Worm (Caenorhabditis elegans): Measurements from ENCODE around the gene frpr-7.
"Not testable (repeated sequence)": the region's sequence is repeated elsewhere in the genome, so short reads cannot be mapped to it uniquely, and the experiment has no call there.

The frpr-7 gene

ce11 chrX:17598712-17599111 lies 19.0 kb upstream of the frpr-7 start:
- TF ChIP-seq elt-2 (tag; optimal IDR thresholded peaks at IDR 0.05) (peak; percentile 18), unc-86 (tag; optimal IDR thresholded peaks at IDR 0.05) (no peak), alr-1 (tag; optimal IDR thresholded peaks at IDR 0.05; ENCODE audit: borderline replicate concordance) (no peak), aly-2 (tag; optimal IDR thresholded peaks at IDR 0.05) (no peak), isw-1 (GFP tag; IDR thresholded peaks at IDR 0.05) (no peak), irx-1 (tag; optimal IDR thresholded peaks at IDR 0.05) (no peak), zip-4 (GFP tag; optimal IDR thresholded peaks at IDR 0.05) (no peak), mdl-1 (tag; optimal IDR thresholded peaks at IDR 0.05) (peak in 1 of 2 experiments; percentile 4), rnt-1 (tag; optimal IDR thresholded peaks at IDR 0.05) (no peak), lsy-2 (tag; optimal IDR thresholded peaks at IDR 0.05) (no peak)

- not testable (repeated sequence) for TF ChIP-seq lin-39, lin-15B, egl-13 (tag; optimal IDR thresholded peaks at IDR 0.05)
Observed at ce11 chrX:17579011-17579410, 668 bp downstream of the frpr-7 start, which contains the start of gene F39B3.3. TSS of gene F39B3.3 (minus strand) at chrX:17579111.

- TF ChIP-seq lin-14 (GFP tag; optimal IDR thresholded peaks at IDR 0.05) (no peak), lin-39 (tag; optimal IDR thresholded peaks at IDR 0.05) (no peak), nhr-11 (tag; optimal IDR thresholded peaks at IDR 0.05) (no peak), swsn-7 (tag; optimal IDR thresholded peaks at IDR 0.05) (no peak), ets-5 (GFP tag; IDR thresholded peaks at IDR 0.05) (no peak), xbp-1 (tag; optimal IDR thresholded peaks at IDR 0.05) (no peak), nhr-19 (GFP tag; conservative IDR thresholded peaks at IDR 0.05) (no peak), nhr-84 (tag; optimal IDR thresholded peaks at IDR 0.05) (no peak), nhr-76 (tag; optimal IDR thresholded peaks at IDR 0.05) (no peak), lsy-2 (tag; optimal IDR thresholded peaks at IDR 0.05) (no peak), rnt-1 (tag; optimal IDR thresholded peaks at IDR 0.05) (no peak), blmp-1 (tag; optimal IDR thresholded peaks at IDR 0.05) (no peak)
Observed at ce11 chrX:17567378-17567777, 12.3 kb downstream of the frpr-7 start, which contains the start of gene F39B3.7. TSS of gene F39B3.7 (minus strand) at chrX:17567478.

DNA sequence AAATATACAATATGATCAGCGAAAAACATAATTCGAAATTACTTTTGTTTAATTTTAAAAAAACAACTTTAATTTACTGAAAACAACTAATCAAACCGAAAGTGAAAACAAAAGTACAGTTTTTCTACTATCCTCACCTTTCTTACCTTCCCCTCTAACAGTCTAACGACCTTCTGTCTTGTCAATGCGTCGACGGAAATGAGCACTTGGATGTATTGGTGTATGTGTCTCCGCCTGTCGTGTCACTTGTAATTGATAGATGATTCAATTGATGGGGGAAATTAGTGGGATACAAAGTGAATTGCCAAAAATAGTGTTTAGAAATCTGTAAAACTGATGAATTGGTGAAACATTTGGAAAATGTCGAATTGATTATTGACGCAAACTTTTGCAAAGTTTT lies 16.3 kb downstream of the frpr-7 start, which contains the start of gene F31A3.5:
Gene F31A3.5 (minus strand): TSS at position 200 of the 400 bp plus-strand sequence.
- TF ChIP-seq unc-86 (tag; optimal IDR thresholded peaks at IDR 0.05) (no peak), irx-1 (tag; optimal IDR thresholded peaks at IDR 0.05) (no peak), lin-14 (GFP tag; optimal IDR thresholded peaks at IDR 0.05) (no peak), rnt-1 (tag; optimal IDR thresholded peaks at IDR 0.05) (no peak), nhr-237 (tag; optimal IDR thresholded peaks at IDR 0.05) (no peak), egl-27 (tag; optimal IDR thresholded peaks at IDR 0.05) (no peak), fos-1 (tag; optimal IDR thresholded peaks at IDR 0.05) (no peak), ceh-63 (GFP tag; optimal IDR thresholded peaks at IDR 0.05) (no peak), lin-35 (GFP tag; optimal IDR thresholded peaks at IDR 0.05) (no peak), ceh-90 (tag; optimal IDR thresholded peaks at IDR 0.05) (no peak), swsn-7 (tag; optimal IDR thresholded peaks at IDR 0.05) (no peak), nhr-20 (tag; optimal IDR thresholded peaks at IDR 0.05) (no peak), sox-4 (tag; optimal IDR thresholded peaks at IDR 0.05) (no peak), zip-4 (GFP tag; optimal IDR thresholded peaks at IDR 0.05) (no peak), ceh-88 (GFP tag; IDR thresholded peaks at IDR 0.05) (no peak), elt-2 (tag; optimal IDR thresholded peaks at IDR 0.05) (no peak), F16B12.6 (tag; optimal IDR thresholded peaks at IDR 0.05) (no peak), grh-1 (GFP tag; IDR thresholded peaks at IDR 0.05) (no peak), sptf-1 (tag; optimal IDR thresholded peaks at IDR 0.05) (no peak), nhr-12 (tag; optimal IDR thresholded peaks at IDR 0.05) (no peak)

- TF ChIP-seq pag-3 (tag; optimal IDR thresholded peaks at IDR 0.05; ENCODE audit: borderline replicate concordance, insufficient read depth) (no peak), C34B4.2 (tag; optimal IDR thresholded peaks at IDR 0.05) (no peak), unc-30 (tag; optimal IDR thresholded peaks at IDR 0.05) (no peak), lin-13 (GFP tag; optimal IDR thresholded peaks at IDR 0.05) (no peak), ztf-11 (tag; optimal IDR thresholded peaks at IDR 0.05) (no peak), ces-1 (GFP tag; optimal IDR thresholded peaks at IDR 0.05) (no peak), egl-27 (tag; optimal IDR thresholded peaks at IDR 0.05) (no peak), grh-1 (GFP tag; IDR thresholded peaks at IDR 0.05) (no peak), zag-1 (tag; optimal IDR thresholded peaks at IDR 0.05) (no peak), sup-37 (GFP tag; optimal IDR thresholded peaks at IDR 0.05) (no peak), nhr-28 (tag; optimal IDR thresholded peaks at IDR 0.05) (no peak), skn-1 (tag; optimal IDR thresholded peaks at IDR 0.05) (no peak), lin-15B (tag; optimal IDR thresholded peaks at IDR 0.05) (no peak), ceh-63 (GFP tag; optimal IDR thresholded peaks at IDR 0.05) (no peak), mdl-1 (tag; optimal IDR thresholded peaks at IDR 0.05) (peak in 1 of 2 experiments; percentile 6), unc-98 (GFP tag; IDR thresholded peaks at IDR 0.05) (no peak)
Observed at ce11 chrX:17562195-17562594, 17.5 kb downstream of the frpr-7 start.
